In the genomic region with DNA sequence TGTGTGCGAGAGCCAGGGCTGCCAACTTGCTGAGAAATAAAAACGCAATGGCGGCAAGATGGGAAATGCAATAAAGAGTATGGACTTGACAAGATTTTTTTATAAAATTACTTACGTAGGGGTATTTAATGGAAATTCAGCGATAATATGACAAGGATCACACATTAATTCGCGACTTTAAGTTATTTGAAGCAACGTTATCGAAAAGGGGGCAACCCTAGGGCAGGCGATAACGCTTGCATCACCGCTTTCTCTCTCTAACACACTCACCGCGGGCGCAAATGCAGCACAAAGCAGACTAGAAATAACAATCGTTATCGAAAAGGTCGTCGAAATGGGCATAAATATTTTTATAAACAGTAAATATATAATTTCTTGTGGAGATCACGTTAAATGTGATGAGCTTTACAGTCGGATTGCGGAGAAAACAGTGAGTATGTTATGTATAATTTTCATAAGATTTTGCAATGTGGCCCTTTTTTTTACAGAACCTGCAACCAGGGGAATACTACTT, we compare ENCODE assay signal across 1 fruit fly cellular context.
TF ChIP-seq lines count a peak whose summit lies in the region.

A gene (minus strand): TSS at position 268 of the 514 bp plus-strand sequence.

TF ChIP-seq in whole organism, embryonic, 481 proteins besides CTCF, POLR2A, EP300 and RAD21 (continued from another document and continues in another):
- peak; percentile 48 for TF ChIP-seq CHES-1-like (GFP tag; optimal IDR thresholded peaks at IDR 0.05; lab: Kevin White, UChicago)
- no peak for TF ChIP-seq Sry-β (GFP tag; optimal IDR thresholded peaks at IDR 0.05; lab: Kevin White, UChicago)
- TF ChIP-seq CG6254 (GFP tag; optimal IDR thresholded peaks at IDR 0.05; lab: Kevin White, UChicago): peak; percentile 20
- peak; percentile 48; the same call in 1 of the 2 replicates for TF ChIP-seq Bgb (GFP tag; IDR thresholded peaks at IDR 0.05; lab: Robert Waterston, UW; ENCODE audit: partially characterized antibody)
- TF ChIP-seq Side (GFP tag; optimal IDR thresholded peaks at IDR 0.05; lab: Kevin White, UChicago): peak; percentile 34
- TF ChIP-seq CG8944 (GFP tag; optimal IDR thresholded peaks at IDR 0.05; lab: Kevin White, UChicago): no peak
- TF ChIP-seq BtbVII (GFP tag; optimal IDR thresholded peaks at IDR 0.05; lab: Kevin White, UChicago): peak; percentile 66
- TF ChIP-seq CG1529 (GFP tag; optimal IDR thresholded peaks at IDR 0.05; lab: Kevin White, UChicago): peak; percentile 25
- no peak for TF ChIP-seq C15 (GFP tag; IDR thresholded peaks at IDR 0.05; lab: Robert Waterston, UW)
- no peak for TF ChIP-seq Abd-B (GFP tag; optimal IDR thresholded peaks at IDR 0.05; lab: Kevin White, UChicago)
- TF ChIP-seq Hr3 (GFP tag; optimal IDR thresholded peaks at IDR 0.05; lab: Kevin White, UChicago): peak; percentile 21
- TF ChIP-seq sc (optimal IDR thresholded peaks at IDR 0.05; lab: Kevin White, UChicago): no peak
- TF ChIP-seq sc (GFP tag; optimal IDR thresholded peaks at IDR 0.05; lab: Kevin White, UChicago): no peak
- peak; percentile 47 for TF ChIP-seq CG3995 (GFP tag; optimal IDR thresholded peaks at IDR 0.05; lab: Kevin White, UChicago)
- no peak for TF ChIP-seq CG7963 (GFP tag; IDR thresholded peaks at IDR 0.05; lab: Robert Waterston, UW; ENCODE audit: partially characterized antibody)
- TF ChIP-seq CG4404 (GFP tag; IDR thresholded peaks at IDR 0.05; lab: Robert Waterston, UW): no peak
- peak; percentile 22 for TF ChIP-seq CG17359 (tag; optimal IDR thresholded peaks at IDR 0.05; lab: Kevin White, UChicago)
- no peak for TF ChIP-seq vfl (GFP tag; optimal IDR thresholded peaks at IDR 0.05; lab: Kevin White, UChicago)
- no peak for TF ChIP-seq CG17802 (tag; optimal IDR thresholded peaks at IDR 0.05; lab: Kevin White, UChicago)
- peak; percentile 26 for TF ChIP-seq kay (GFP tag; optimal IDR thresholded peaks at IDR 0.05; lab: Kevin White, UChicago)
- TF ChIP-seq Eip74EF (GFP tag; optimal IDR thresholded peaks at IDR 0.05; lab: Kevin White, UChicago): no peak
- TF ChIP-seq yki (optimal IDR thresholded peaks at IDR 0.05; lab: Kevin White, UChicago): no peak
- peak; percentile 56; the same call in 2 of the 3 replicates for TF ChIP-seq CG6791 (GFP tag; IDR thresholded peaks at IDR 0.05; lab: Robert Waterston, UW; ENCODE audit: partially characterized antibody)
- TF ChIP-seq CG5180 (GFP tag; optimal IDR thresholded peaks at IDR 0.05; lab: Kevin White, UChicago): no peak
- TF ChIP-seq nerfin-2 (GFP tag; IDR thresholded peaks at IDR 0.05; lab: Robert Waterston, UW; ENCODE audit: partially characterized antibody): peak; percentile 75
- 0 out of 2 replicates have a peak, but pooled peaks have one; percentile 9 for TF ChIP-seq GATAe (GFP tag; conservative IDR thresholded peaks at IDR 0.05; lab: Robert Waterston, UW)
- TF ChIP-seq h (optimal IDR thresholded peaks at IDR 0.05; lab: Kevin White, UChicago): no peak
- no peak for TF ChIP-seq H2.0 (GFP tag; IDR thresholded peaks at IDR 0.05; lab: Robert Waterston, UW)
- TF ChIP-seq cas (GFP tag; IDR thresholded peaks at IDR 0.05; lab: Robert Waterston, UW): no peak
- TF ChIP-seq Fer3 (tag; optimal IDR thresholded peaks at IDR 0.05; lab: Kevin White, UChicago): peak; percentile 13
- no peak for TF ChIP-seq Oli (tag; optimal IDR thresholded peaks at IDR 0.05; lab: Kevin White, UChicago)
- peak; percentile 38 for TF ChIP-seq Xbp1 (GFP tag; optimal IDR thresholded peaks at IDR 0.05; lab: Kevin White, UChicago)
- no peak for TF ChIP-seq CG18011 (GFP tag; optimal IDR thresholded peaks at IDR 0.05; lab: Kevin White, UChicago)
- no peak for TF ChIP-seq br (optimal IDR thresholded peaks at IDR 0.05; lab: Kevin White, UChicago)
- peak; percentile 40; the same call in 1 of the 2 replicates for TF ChIP-seq CG14014 (GFP tag; IDR thresholded peaks at IDR 0.05; lab: Robert Waterston, UW)
- no peak for TF ChIP-seq CG1024 (GFP tag; IDR thresholded peaks at IDR 0.05; lab: Robert Waterston, UW)
- TF ChIP-seq CG5953 (GFP tag; IDR thresholded peaks at IDR 0.05; lab: Robert Waterston, UW): no peak
- TF ChIP-seq wdn (GFP tag; IDR thresholded peaks at IDR 0.05; lab: Robert Waterston, UW): no peak
- no peak for TF ChIP-seq croc (GFP tag; conservative IDR thresholded peaks at IDR 0.05; lab: Robert Waterston, UW)
- TF ChIP-seq az2 (GFP tag; optimal IDR thresholded peaks at IDR 0.05; lab: Kevin White, UChicago): peak; percentile 35
- no peak for TF ChIP-seq CG7786 (GFP tag; optimal IDR thresholded peaks at IDR 0.05; lab: Kevin White, UChicago)
- no peak for TF ChIP-seq Drgx (GFP tag; IDR thresholded peaks at IDR 0.05; lab: Robert Waterston, UW)
- TF ChIP-seq kni (GFP tag; optimal IDR thresholded peaks at IDR 0.05; lab: Kevin White, UChicago): peak; percentile 68
- no peak for TF ChIP-seq Lpt (GFP tag; optimal IDR thresholded peaks at IDR 0.05; lab: Kevin White, UChicago)
- no peak for TF ChIP-seq ham (GFP tag; IDR thresholded peaks at IDR 0.05; lab: Robert Waterston, UW)
- peak; percentile 75 for TF ChIP-seq CG17829 (tag; optimal IDR thresholded peaks at IDR 0.05; lab: Kevin White, UChicago)
- no peak for TF ChIP-seq CG6813 (GFP tag; optimal IDR thresholded peaks at IDR 0.05; lab: Kevin White, UChicago)
- no peak for TF ChIP-seq fd64A (GFP tag; optimal IDR thresholded peaks at IDR 0.05; lab: Kevin White, UChicago)
- TF ChIP-seq disco-r (GFP tag; optimal IDR thresholded peaks at IDR 0.05; lab: Kevin White, UChicago): no peak
- peak; percentile 60 for TF ChIP-seq HmgZ (tag; optimal IDR thresholded peaks at IDR 0.05; lab: Kevin White, UChicago)
- TF ChIP-seq CG12104 (GFP tag; optimal IDR thresholded peaks at IDR 0.05; lab: Kevin White, UChicago): no peak
- no peak for TF ChIP-seq schlank (tag; optimal IDR thresholded peaks at IDR 0.05; lab: Kevin White, UChicago)
- peak; percentile 39 for TF ChIP-seq HLH54F (GFP tag; optimal IDR thresholded peaks at IDR 0.05; lab: Kevin White, UChicago)
- no peak for TF ChIP-seq CG2199 (GFP tag; IDR thresholded peaks at IDR 0.05; lab: Robert Waterston, UW)
- TF ChIP-seq CG1832 (GFP tag; optimal IDR thresholded peaks at IDR 0.05; lab: Kevin White, UChicago): peak; percentile 67
- TF ChIP-seq lilli (GFP tag; optimal IDR thresholded peaks at IDR 0.05; lab: Kevin White, UChicago): peak; percentile 58
- TF ChIP-seq NK7.1 (GFP tag; optimal IDR thresholded peaks at IDR 0.05; lab: Kevin White, UChicago): no peak
- peak; percentile 93 for TF ChIP-seq sens (GFP tag; lab: Kevin White, UChicago)
- peak; percentile 15 for TF ChIP-seq CG1233 (GFP tag; optimal IDR thresholded peaks at IDR 0.05; lab: Kevin White, UChicago)
- no peak for TF ChIP-seq CG10654 (GFP tag; optimal IDR thresholded peaks at IDR 0.05; lab: Kevin White, UChicago)
- peak; percentile 12 for TF ChIP-seq Mad (GFP tag; optimal IDR thresholded peaks at IDR 0.05; lab: Kevin White, UChicago)
- TF ChIP-seq CG10274 (GFP tag; optimal IDR thresholded peaks at IDR 0.05; lab: Kevin White, UChicago): no peak
- TF ChIP-seq Elba2 (GFP tag; optimal IDR thresholded peaks at IDR 0.05; lab: Kevin White, UChicago): no peak
- no peak for TF ChIP-seq CG14667 (GFP tag; IDR thresholded peaks at IDR 0.05; lab: Robert Waterston, UW)
- peak; percentile 67 for TF ChIP-seq hkb (optimal IDR thresholded peaks at IDR 0.05; lab: Kevin White, UChicago)
- no peak for TF ChIP-seq hkb (GFP tag; IDR thresholded peaks at IDR 0.05; lab: Robert Waterston, UW)
- TF ChIP-seq CG34224 (GFP tag; IDR thresholded peaks at IDR 0.05; lab: Robert Waterston, UW; ENCODE audit: partially characterized antibody): peak; percentile 52; the same call in 1 of the 3 replicates
- TF ChIP-seq corto (GFP tag; optimal IDR thresholded peaks at IDR 0.05; lab: Kevin White, UChicago): peak; percentile 54
- no peak for TF ChIP-seq pita (GFP tag; optimal IDR thresholded peaks at IDR 0.05; lab: Kevin White, UChicago)
- TF ChIP-seq CG16779 (GFP tag; IDR thresholded peaks at IDR 0.05; lab: Robert Waterston, UW): no peak
- TF ChIP-seq salm (tag; optimal IDR thresholded peaks at IDR 0.05; lab: Kevin White, UChicago): no peak
- TF ChIP-seq Doc2 (GFP tag; IDR thresholded peaks at IDR 0.05; lab: Robert Waterston, UW): no peak
- TF ChIP-seq CG2712 (tag; optimal IDR thresholded peaks at IDR 0.05; lab: Kevin White, UChicago): peak; percentile 50
- peak; percentile 63 for TF ChIP-seq Max (GFP tag; optimal IDR thresholded peaks at IDR 0.05; lab: Kevin White, UChicago)
- TF ChIP-seq Ssrp (tag; optimal IDR thresholded peaks at IDR 0.05; lab: Kevin White, UChicago): no peak
- TF ChIP-seq CG8281 (tag; optimal IDR thresholded peaks at IDR 0.05; lab: Kevin White, UChicago): no peak
- no peak for TF ChIP-seq CG31388 (GFP tag; optimal IDR thresholded peaks at IDR 0.05; lab: Kevin White, UChicago)
- TF ChIP-seq Ravus (GFP tag; IDR thresholded peaks at IDR 0.05; lab: Robert Waterston, UW): no peak
- peak; percentile 36; the same call in 1 of the 3 replicates for TF ChIP-seq CG34422 (GFP tag; IDR thresholded peaks at IDR 0.05; lab: Robert Waterston, UW)
- 0 out of 3 replicates have a peak, but pooled peaks have one; percentile 30 for TF ChIP-seq otp (GFP tag; IDR thresholded peaks at IDR 0.05; lab: Robert Waterston, UW)
- no peak for TF ChIP-seq HLHmδ (GFP tag; optimal IDR thresholded peaks at IDR 0.05; lab: Kevin White, UChicago)
- TF ChIP-seq CG33557 (GFP tag; optimal IDR thresholded peaks at IDR 0.05; lab: Kevin White, UChicago): peak; percentile 22
- TF ChIP-seq CG14710 (tag; optimal IDR thresholded peaks at IDR 0.05; lab: Kevin White, UChicago): peak; percentile 75
- no peak for TF ChIP-seq CG4282 (GFP tag; optimal IDR thresholded peaks at IDR 0.05; lab: Kevin White, UChicago)
- no peak for TF ChIP-seq ranshi (GFP tag; IDR thresholded peaks at IDR 0.05; lab: Robert Waterston, UW)
- peak; percentile 43 to 98 for TF ChIP-seq Pdp1 (GFP tag; optimal IDR thresholded peaks at IDR 0.05; lab: Kevin White, UChicago)
- TF ChIP-seq crp (GFP tag; optimal IDR thresholded peaks at IDR 0.05; lab: Kevin White, UChicago): peak in 1 of 2 experiments; percentile 54
- peak; percentile 60 for TF ChIP-seq CG30403 (GFP tag; optimal IDR thresholded peaks at IDR 0.05; lab: Kevin White, UChicago)
- TF ChIP-seq Hsf (GFP tag; optimal IDR thresholded peaks at IDR 0.05; lab: Kevin White, UChicago): peak; percentile 45
- peak; percentile 5 for TF ChIP-seq dmrt11E (tag; optimal IDR thresholded peaks at IDR 0.05; lab: Kevin White, UChicago)
- peak; percentile 60 for TF ChIP-seq gem (tag; optimal IDR thresholded peaks at IDR 0.05; lab: Kevin White, UChicago)
- TF ChIP-seq Dref (GFP tag; IDR thresholded peaks at IDR 0.05; lab: Robert Waterston, UW): peak; percentile 71
- TF ChIP-seq CG12236 (GFP tag; optimal IDR thresholded peaks at IDR 0.05; lab: Kevin White, UChicago): no peak
- no peak for TF ChIP-seq Sox102F (GFP tag; optimal IDR thresholded peaks at IDR 0.05; lab: Kevin White, UChicago)
- no peak for TF ChIP-seq CG7745 (tag; optimal IDR thresholded peaks at IDR 0.05; lab: Kevin White, UChicago)
- no peak for TF ChIP-seq CG10366 (GFP tag; IDR thresholded peaks at IDR 0.05; lab: Robert Waterston, UW)
- no peak for TF ChIP-seq CG42726 (GFP tag; IDR thresholded peaks at IDR 0.05; lab: Robert Waterston, UW; ENCODE audit: partially characterized antibody)
- peak; percentile 76 for TF ChIP-seq CG10543 (GFP tag; optimal IDR thresholded peaks at IDR 0.05; lab: Kevin White, UChicago)
- TF ChIP-seq aop (GFP tag; IDR thresholded peaks at IDR 0.05; lab: Robert Waterston, UW): no peak
- TF ChIP-seq gro (GFP tag; optimal IDR thresholded peaks at IDR 0.05; lab: Kevin White, UChicago): peak; percentile 29
- peak; percentile 56 for TF ChIP-seq Scr (GFP tag; IDR thresholded peaks at IDR 0.05; lab: Robert Waterston, UW; ENCODE audit: partially characterized antibody)
- peak in 1 of 3 experiments; percentile 3 for TF ChIP-seq lola (GFP tag; optimal IDR thresholded peaks at IDR 0.05; lab: Kevin White, UChicago)
- TF ChIP-seq ftz-f1 (GFP tag; optimal IDR thresholded peaks at IDR 0.05; lab: Kevin White, UChicago): peak; percentile 9
- no peak for TF ChIP-seq maf-S (GFP tag; optimal IDR thresholded peaks at IDR 0.05; lab: Kevin White, UChicago)
- no peak for TF ChIP-seq Lim3 (GFP tag; IDR thresholded peaks at IDR 0.05; lab: Robert Waterston, UW)
- TF ChIP-seq Camta (GFP tag; optimal IDR thresholded peaks at IDR 0.05; lab: Kevin White, UChicago): no peak
- no peak for TF ChIP-seq CG11456 (GFP tag; IDR thresholded peaks at IDR 0.05; lab: Robert Waterston, UW)
- no peak for TF ChIP-seq CG12744 (GFP tag; optimal IDR thresholded peaks at IDR 0.05; lab: Kevin White, UChicago)
- peak; percentile 48 for TF ChIP-seq jumu (GFP tag; optimal IDR thresholded peaks at IDR 0.05; lab: Kevin White, UChicago)
- no peak for TF ChIP-seq kah (GFP tag; optimal IDR thresholded peaks at IDR 0.05; lab: Kevin White, UChicago)
- peak; percentile 3 for TF ChIP-seq Kr (GFP tag; optimal IDR thresholded peaks at IDR 0.05; lab: Kevin White, UChicago)
- TF ChIP-seq Six4 (GFP tag; optimal IDR thresholded peaks at IDR 0.05; lab: Kevin White, UChicago): no peak
- TF ChIP-seq CG8924 (tag; optimal IDR thresholded peaks at IDR 0.05; lab: Kevin White, UChicago): peak; percentile 56
- TF ChIP-seq CG15696 (tag; optimal IDR thresholded peaks at IDR 0.05; lab: Kevin White, UChicago): peak; percentile 24
- TF ChIP-seq pan (optimal IDR thresholded peaks at IDR 0.05; lab: Kevin White, UChicago): no peak
- no peak for TF ChIP-seq pan (GFP tag; optimal IDR thresholded peaks at IDR 0.05 in 1 of 2, IDR thresholded peaks at IDR 0.05 in 1 of 2)
- TF ChIP-seq CG9727 (GFP tag; optimal IDR thresholded peaks at IDR 0.05; lab: Kevin White, UChicago): peak; percentile 46
- peak; percentile 19 for TF ChIP-seq Atf-2 (GFP tag; optimal IDR thresholded peaks at IDR 0.05; lab: Kevin White, UChicago)
- peak; percentile 15 for TF ChIP-seq CG9609 (GFP tag; optimal IDR thresholded peaks at IDR 0.05; lab: Kevin White, UChicago)
- TF ChIP-seq CG30431 (GFP tag; optimal IDR thresholded peaks at IDR 0.05; lab: Kevin White, UChicago): no peak
- TF ChIP-seq gsb-n (tag; optimal IDR thresholded peaks at IDR 0.05; lab: Kevin White, UChicago): peak; percentile 16
- TF ChIP-seq CG31224 (GFP tag; IDR thresholded peaks at IDR 0.05; lab: Robert Waterston, UW): 0 out of 2 replicates have a peak, but pooled peaks have one; percentile 7
- TF ChIP-seq Rfx (GFP tag; IDR thresholded peaks at IDR 0.05; lab: Robert Waterston, UW): peak; percentile 55
- TF ChIP-seq NfI (GFP tag; optimal IDR thresholded peaks at IDR 0.05; lab: Kevin White, UChicago): peak; percentile 23
- 0 out of 2 replicates have a peak, but pooled peaks have one; percentile 12 for TF ChIP-seq ara (GFP tag; IDR thresholded peaks at IDR 0.05; lab: Robert Waterston, UW)
- TF ChIP-seq NC2β (GFP tag; optimal IDR thresholded peaks at IDR 0.05; lab: Kevin White, UChicago): peak; percentile 31
- TF ChIP-seq exex (tag; optimal IDR thresholded peaks at IDR 0.05; lab: Kevin White, UChicago): peak; percentile 53
